Worm (Caenorhabditis elegans): ENCODE results near the gene ZK593.2.

ZK593.2 gene

DNA sequence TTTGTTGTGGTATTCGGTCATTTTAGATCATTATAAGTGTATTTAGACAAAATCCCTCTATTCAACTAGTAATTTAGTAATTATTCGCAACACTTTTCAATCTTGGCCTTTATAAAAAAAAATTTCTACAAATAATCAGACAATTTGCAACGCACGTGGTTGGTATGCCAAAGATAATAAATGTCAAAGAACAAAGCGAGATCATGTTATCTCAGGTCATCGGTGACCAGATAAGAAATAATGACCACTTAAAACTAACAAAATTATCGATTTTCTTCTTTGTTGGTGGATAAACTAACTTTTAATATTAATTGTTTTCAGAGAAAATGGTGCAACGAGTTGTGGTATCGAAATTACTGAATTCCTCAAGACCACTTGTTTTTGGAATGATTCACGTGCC lies 32.0 kb upstream of the ZK593.2 start, which contains the start of gene F13E9.13:
F13E9.13 (plus strand) TSS at position 317 of the 400 bp plus-strand sequence.
- TF ChIP-seq ztf-23 (GFP tag; IDR thresholded peaks at IDR 0.05) (no peak), T22C8.4 (GFP tag; IDR thresholded peaks at IDR 0.05) (no peak), ztf-29 (GFP tag; IDR thresholded peaks at IDR 0.05) (no peak), klf-2 (GFP tag; conservative IDR thresholded peaks at IDR 0.05) (no peak), ref-1 (GFP tag; conservative IDR thresholded peaks at IDR 0.05) (no peak), flt-1 (GFP tag; IDR thresholded peaks at IDR 0.05) (no peak), tab-1 (GFP tag; IDR thresholded peaks at IDR 0.05) (no peak)

DNA sequence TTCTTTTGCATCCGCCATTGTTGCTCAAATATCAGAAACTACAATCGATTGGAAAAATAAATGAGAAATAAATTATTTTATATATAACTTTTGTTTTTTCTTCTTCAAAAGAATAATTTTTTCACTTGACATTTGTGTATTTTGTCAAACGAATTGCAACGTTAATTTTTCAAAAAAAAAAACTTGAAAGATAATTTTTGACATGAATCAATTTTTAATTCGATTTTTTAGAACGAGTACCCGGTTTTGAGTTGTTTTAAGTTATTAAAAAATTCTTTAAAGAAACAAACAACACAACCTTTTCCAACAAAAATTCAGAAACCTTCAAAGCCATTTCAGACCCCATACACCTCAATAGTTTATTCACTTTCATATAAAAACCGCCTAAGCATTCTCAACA lies 28.9 kb upstream of the ZK593.2 start, which contains the start of gene F13E9.5:
F13E9.5 (minus strand) TSS at position 101 of the 400 bp plus-strand sequence.
- TF ChIP-seq med-1 (GFP tag; optimal IDR thresholded peaks at IDR 0.05; ENCODE audit: insufficient read depth) (no peak), ztf-29 (GFP tag; IDR thresholded peaks at IDR 0.05) (no peak), klf-2 (GFP tag; conservative IDR thresholded peaks at IDR 0.05) (no peak), ztf-23 (GFP tag; IDR thresholded peaks at IDR 0.05) (no peak), tab-1 (GFP tag; IDR thresholded peaks at IDR 0.05) (no peak), cog-1 (tag; optimal IDR thresholded peaks at IDR 0.05) (no peak), ref-1 (GFP tag; conservative IDR thresholded peaks at IDR 0.05) (no peak), T22C8.4 (GFP tag; IDR thresholded peaks at IDR 0.05) (no peak), flt-1 (GFP tag; IDR thresholded peaks at IDR 0.05) (no peak)

DNA sequence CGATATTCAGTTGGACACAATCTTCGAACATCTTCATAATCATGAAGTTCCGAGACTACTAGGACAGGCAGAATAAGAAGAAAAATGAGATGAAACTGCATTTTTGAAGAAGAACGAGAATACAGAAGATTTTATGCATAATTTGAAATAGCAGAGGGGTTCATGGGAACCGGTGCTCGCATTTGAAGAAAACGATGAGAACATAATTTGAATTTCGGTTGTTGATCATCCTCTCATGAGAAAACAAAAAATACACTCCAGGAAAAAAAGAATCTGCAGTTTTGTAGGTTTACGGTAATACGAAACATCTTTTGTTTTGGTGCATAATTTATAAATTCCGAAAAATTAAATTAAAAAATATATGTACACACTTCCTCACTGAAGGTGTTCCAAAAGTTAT lies 27.3 kb upstream of the ZK593.2 start, which contains the start of gene srlf-11:
srlf-11 (minus strand) TSS at position 101 of the 400 bp plus-strand sequence.
- TF ChIP-seq T22C8.4 (GFP tag; IDR thresholded peaks at IDR 0.05) = no peak

DNA sequence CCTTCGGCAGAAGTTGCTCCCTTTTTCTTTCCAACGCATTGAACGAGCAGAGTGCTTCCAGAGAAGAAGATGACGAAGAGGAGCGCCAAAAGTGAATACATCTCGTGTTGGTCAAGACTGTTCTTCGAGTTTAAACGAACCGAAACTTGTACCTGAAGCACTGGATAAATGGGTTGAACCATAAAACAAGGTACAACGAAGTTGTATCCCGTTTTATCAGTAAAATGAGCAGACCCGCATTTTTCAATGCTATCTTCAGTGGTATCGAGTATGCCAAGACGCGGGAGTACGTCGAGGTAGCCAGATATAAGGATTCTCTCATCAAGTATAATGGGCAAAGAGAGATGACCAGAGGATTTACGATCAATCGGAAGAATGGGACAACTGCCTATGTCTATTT lies 25.9 kb upstream of the ZK593.2 start, which contains the start of gene F13E9.16:
F13E9.16 (minus strand) TSS at position 101 of the 400 bp plus-strand sequence.
- no peak for TF ChIP-seq cog-1 (tag; optimal IDR thresholded peaks at IDR 0.05)
- no peak for TF ChIP-seq med-1 (GFP tag; optimal IDR thresholded peaks at IDR 0.05; ENCODE audit: insufficient read depth)
- no peak for TF ChIP-seq tab-1 (GFP tag; IDR thresholded peaks at IDR 0.05)
- no peak for TF ChIP-seq ztf-23 (GFP tag; IDR thresholded peaks at IDR 0.05)
- TF ChIP-seq klf-2 (GFP tag; conservative IDR thresholded peaks at IDR 0.05) = no peak
- no peak for TF ChIP-seq flt-1 (GFP tag; IDR thresholded peaks at IDR 0.05)
- no peak for TF ChIP-seq ztf-29 (GFP tag; IDR thresholded peaks at IDR 0.05)
- TF ChIP-seq T22C8.4 (GFP tag; IDR thresholded peaks at IDR 0.05) = no peak
- TF ChIP-seq ref-1 (GFP tag; conservative IDR thresholded peaks at IDR 0.05) = no peak

DNA sequence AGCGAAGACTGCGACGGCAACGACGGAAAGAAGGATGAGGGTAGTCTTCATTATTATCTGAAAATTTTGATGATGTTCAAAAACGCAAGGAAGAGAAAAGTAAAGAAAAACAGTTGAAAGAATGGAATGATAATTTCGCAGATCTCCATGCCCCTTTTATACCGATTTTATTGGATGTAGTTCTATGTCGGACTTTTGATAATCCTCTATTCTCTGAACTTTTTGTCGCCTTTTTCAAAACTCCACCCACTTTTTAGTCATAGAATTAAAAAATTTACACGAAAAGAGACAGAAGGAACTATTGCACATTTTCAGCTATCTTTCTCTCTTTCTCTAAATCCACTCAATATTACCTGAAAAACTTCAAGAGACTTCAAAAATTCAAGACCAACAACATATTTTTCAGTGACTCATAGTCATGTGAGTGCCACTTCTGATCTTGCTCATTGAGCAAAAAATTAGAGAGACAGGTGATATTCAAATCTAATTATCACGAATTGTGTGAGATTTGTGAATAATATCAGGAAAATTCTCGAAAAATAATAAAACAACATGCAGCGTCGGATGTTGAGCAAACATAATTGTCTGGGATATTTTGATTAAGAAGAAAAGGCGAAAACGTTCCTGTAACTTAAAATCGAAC lies 23.2 kb upstream of the ZK593.2 start, which contains the start of gene F13E9.15:
F13E9.15 (minus strand) TSS at position 51 of the 643 bp plus-strand sequence.
- TF ChIP-seq ztf-29 (GFP tag; IDR thresholded peaks at IDR 0.05) (no peak), klf-2 (GFP tag; conservative IDR thresholded peaks at IDR 0.05) (no peak), med-1 (GFP tag; optimal IDR thresholded peaks at IDR 0.05; ENCODE audit: insufficient read depth) (no peak), tab-1 (GFP tag; IDR thresholded peaks at IDR 0.05) (no peak), cog-1 (tag; optimal IDR thresholded peaks at IDR 0.05) (no peak), ref-1 (GFP tag; conservative IDR thresholded peaks at IDR 0.05) (no peak), ztf-23 (GFP tag; IDR thresholded peaks at IDR 0.05) (no peak), flt-1 (GFP tag; IDR thresholded peaks at IDR 0.05) (no peak), T22C8.4 (GFP tag; IDR thresholded peaks at IDR 0.05) (no peak)

DNA sequence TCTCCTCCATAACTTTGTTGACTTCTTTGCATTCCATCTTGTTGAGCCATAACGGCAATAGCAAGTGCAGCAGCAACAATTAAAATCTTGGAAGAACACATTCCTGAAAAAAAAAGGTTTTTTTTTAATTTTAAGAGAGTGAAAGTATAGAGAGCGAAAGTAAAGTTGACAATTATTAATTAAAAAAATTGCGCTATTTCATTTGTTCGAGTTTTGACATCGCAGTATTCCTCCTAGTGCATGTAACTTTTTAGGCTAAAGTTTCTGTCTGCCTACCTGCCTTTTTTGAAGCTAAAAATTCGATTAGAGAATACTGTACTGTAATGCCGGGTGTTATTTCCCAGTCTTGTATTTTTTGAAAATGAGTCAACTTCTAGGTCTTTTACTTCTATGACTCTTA lies 21.2 kb upstream of the ZK593.2 start, which contains the start of gene srlf-12:
srlf-12 (minus strand) TSS at position 101 of the 400 bp plus-strand sequence.
- TF ChIP-seq ztf-23 (GFP tag; IDR thresholded peaks at IDR 0.05) (no peak), ref-1 (GFP tag; conservative IDR thresholded peaks at IDR 0.05) (no peak), T22C8.4 (GFP tag; IDR thresholded peaks at IDR 0.05) (no peak), tab-1 (GFP tag; IDR thresholded peaks at IDR 0.05) (no peak), ztf-29 (GFP tag; IDR thresholded peaks at IDR 0.05) (no peak), flt-1 (GFP tag; IDR thresholded peaks at IDR 0.05) (no peak), cog-1 (tag; optimal IDR thresholded peaks at IDR 0.05) (no peak)

DNA sequence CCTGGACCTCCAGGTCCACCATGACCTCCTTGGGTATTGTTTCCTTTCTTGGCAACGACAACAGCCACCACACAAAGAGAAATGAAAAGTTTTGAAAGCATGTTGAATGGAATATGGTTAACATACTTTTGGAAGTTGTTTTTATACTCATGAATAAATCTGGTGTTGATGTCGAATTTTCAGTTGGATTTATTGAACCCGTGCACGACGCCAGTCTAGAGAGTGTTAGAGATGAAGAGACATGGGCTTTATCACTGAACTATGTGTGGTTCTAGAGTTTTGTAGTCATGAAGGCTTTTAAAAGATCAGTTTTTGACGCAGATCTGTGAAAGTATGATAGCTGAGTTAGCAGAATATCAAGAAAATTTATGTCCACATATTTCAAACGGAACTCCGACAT lies 18.9 kb upstream of the ZK593.2 start, which contains the start of gene srlf-14:
srlf-14 (minus strand) TSS at position 101 of the 400 bp plus-strand sequence.
- TF ChIP-seq cog-1 (tag; optimal IDR thresholded peaks at IDR 0.05) = no peak
- TF ChIP-seq T22C8.4 (GFP tag; IDR thresholded peaks at IDR 0.05) = no peak
- no peak for TF ChIP-seq ztf-29 (GFP tag; IDR thresholded peaks at IDR 0.05)
- TF ChIP-seq med-1 (GFP tag; optimal IDR thresholded peaks at IDR 0.05; ENCODE audit: insufficient read depth) = no peak
- TF ChIP-seq flt-1 (GFP tag; IDR thresholded peaks at IDR 0.05) = no peak
- TF ChIP-seq klf-2 (GFP tag; conservative IDR thresholded peaks at IDR 0.05) = no peak
- TF ChIP-seq ztf-23 (GFP tag; IDR thresholded peaks at IDR 0.05) = no peak
- TF ChIP-seq tab-1 (GFP tag; IDR thresholded peaks at IDR 0.05) = no peak
- TF ChIP-seq ref-1 (GFP tag; conservative IDR thresholded peaks at IDR 0.05) = no peak

DNA sequence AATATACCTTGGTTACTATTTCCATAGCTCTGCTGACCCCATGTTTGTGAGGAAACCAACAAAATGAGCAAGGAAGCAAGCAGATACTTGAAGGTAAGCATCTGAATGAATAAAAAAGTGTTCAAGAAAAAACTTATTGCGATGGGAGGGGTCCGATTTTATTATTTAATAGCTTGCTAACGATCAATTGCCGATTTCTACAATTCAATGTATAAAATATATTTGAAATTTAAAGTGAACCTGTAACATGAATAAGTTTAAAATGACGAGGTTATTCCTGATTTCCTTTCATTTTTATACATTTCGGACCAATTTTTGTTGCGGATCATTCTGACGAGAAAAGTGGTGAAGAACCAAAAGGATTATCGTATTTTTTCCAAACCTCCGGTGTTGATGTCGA lies 16.7 kb upstream of the ZK593.2 start, which contains the start of gene srlf-13:
srlf-13 (minus strand) TSS at position 101 of the 400 bp plus-strand sequence.
- TF ChIP-seq tab-1 (GFP tag; IDR thresholded peaks at IDR 0.05) (no peak), med-1 (GFP tag; optimal IDR thresholded peaks at IDR 0.05; ENCODE audit: insufficient read depth) (no peak), flt-1 (GFP tag; IDR thresholded peaks at IDR 0.05) (no peak), klf-2 (GFP tag; conservative IDR thresholded peaks at IDR 0.05) (no peak), ztf-29 (GFP tag; IDR thresholded peaks at IDR 0.05) (no peak), ztf-23 (GFP tag; IDR thresholded peaks at IDR 0.05) (no peak), cog-1 (tag; optimal IDR thresholded peaks at IDR 0.05) (no peak)

DNA sequence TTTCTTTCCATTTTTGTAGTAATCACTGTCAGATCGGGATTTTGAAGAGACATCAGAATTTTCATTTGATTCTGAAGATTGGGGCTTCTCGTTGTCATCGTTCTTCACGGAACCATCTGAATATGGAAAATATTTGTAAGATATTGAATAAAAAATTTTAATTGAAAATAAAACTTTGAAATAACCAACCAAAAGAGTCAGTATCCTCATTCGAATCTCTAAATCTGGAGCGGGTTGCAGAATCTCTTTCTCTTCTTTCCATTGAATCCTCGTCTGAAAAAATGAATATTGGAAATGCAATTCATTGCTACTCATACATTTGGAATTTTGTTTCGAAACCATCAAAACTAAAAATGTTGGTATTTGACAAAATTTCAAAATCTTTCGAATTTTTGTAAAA lies 15.0 kb upstream of the ZK593.2 start:
- TF ChIP-seq med-1 (GFP tag; optimal IDR thresholded peaks at IDR 0.05; ENCODE audit: insufficient read depth) (no peak), T22C8.4 (GFP tag; IDR thresholded peaks at IDR 0.05) (no peak), cog-1 (tag; optimal IDR thresholded peaks at IDR 0.05) (no peak), ref-1 (GFP tag; conservative IDR thresholded peaks at IDR 0.05) (no peak), klf-2 (GFP tag; conservative IDR thresholded peaks at IDR 0.05) (no peak), ztf-29 (GFP tag; IDR thresholded peaks at IDR 0.05) (no peak), ztf-23 (GFP tag; IDR thresholded peaks at IDR 0.05) (no peak), tab-1 (GFP tag; IDR thresholded peaks at IDR 0.05) (no peak)

DNA sequence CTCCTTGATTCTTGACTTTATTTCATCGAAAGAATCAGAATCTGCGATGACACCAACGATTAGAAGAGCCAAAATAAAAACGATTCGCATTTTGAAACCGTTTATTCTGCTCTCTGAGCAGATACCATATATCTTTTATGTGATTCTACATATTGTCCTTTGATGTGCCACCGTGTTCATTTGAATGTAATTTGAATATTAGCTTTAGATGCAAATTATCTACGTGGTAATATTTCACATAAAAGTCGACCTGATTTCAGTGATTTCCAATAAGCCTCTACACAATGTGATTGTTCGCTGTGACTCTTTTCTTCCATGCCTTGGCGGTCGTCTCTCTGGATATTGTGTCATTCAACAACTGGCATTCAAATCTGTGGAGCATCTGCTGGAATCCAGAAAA lies 14.1 kb upstream of the ZK593.2 start, which contains the start of the genes F13E9.9 and F13E9.19:
F13E9.9 (minus strand) TSS at position 101 of the 400 bp plus-strand sequence.
F13E9.19 (plus strand) TSS at position 316 of the 400 bp plus-strand sequence.
- no peak for TF ChIP-seq tab-1 (GFP tag; IDR thresholded peaks at IDR 0.05)
- no peak for TF ChIP-seq T22C8.4 (GFP tag; IDR thresholded peaks at IDR 0.05)
- no peak for TF ChIP-seq med-1 (GFP tag; optimal IDR thresholded peaks at IDR 0.05; ENCODE audit: insufficient read depth)
- TF ChIP-seq ztf-23 (GFP tag; IDR thresholded peaks at IDR 0.05) = no peak
- TF ChIP-seq flt-1 (GFP tag; IDR thresholded peaks at IDR 0.05) = no peak
- TF ChIP-seq ztf-29 (GFP tag; IDR thresholded peaks at IDR 0.05) = no peak
- no peak for TF ChIP-seq klf-2 (GFP tag; conservative IDR thresholded peaks at IDR 0.05)
- TF ChIP-seq ref-1 (GFP tag; conservative IDR thresholded peaks at IDR 0.05) = no peak
- TF ChIP-seq cog-1 (tag; optimal IDR thresholded peaks at IDR 0.05) = no peak

Measured in whole organism, midembryonic.